Fruit fly (Drosophila melanogaster) whole organism, embryonic: ENCODE results near the gene Ns4.

Source experiments
- ATbp ChIP-seq: fragments of 200-800 bp; sonication (Bioruptor generic); optimal IDR thresholded peaks from 2 replicates; lab custom pipeline; 2017; ENCODE audit warnings: missing biosample characterization, mild to moderate bottlenecking, missing genetic modification characterization, missing genetic modification reagents
- Adf1 ChIP-seq: fragments of 200-800 bp; sonication (Bioruptor generic); IDR thresholded peaks from 2 replicates; pipeline ENCODE4 v1.3.6; 2022; ENCODE audit warnings: missing biosample characterization, missing genetic modification characterization
- Aef1 ChIP-seq: fragments of 200-800 bp; sonication (Bioruptor generic); IDR thresholded peaks from 3 replicates; pipeline ENCODE4 v1.3.6; 2022; ENCODE audit warnings: missing biosample characterization, missing genetic modification characterization
- BtbVII ChIP-seq: fragments of 200-800 bp; sonication (Bioruptor generic); optimal IDR thresholded peaks from 3 replicates; lab custom pipeline; 2017; ENCODE audit warnings: missing biosample characterization, mild to moderate bottlenecking, missing genetic modification characterization
- CG11560 ChIP-seq: fragments of 200-800 bp; sonication (Bioruptor generic); IDR thresholded peaks from 3 replicates; pipeline ENCODE4 v1.3.6; 2022; ENCODE audit warnings: missing biosample characterization, missing genetic modification characterization
- CG13296 ChIP-seq: fragments of 200-800 bp; sonication (Bioruptor generic); optimal IDR thresholded peaks from 3 replicates; lab custom pipeline; 2018; ENCODE audit warnings: missing biosample characterization, mild to moderate bottlenecking, missing genetic modification characterization
- CG14050 ChIP-seq: fragments of 200-800 bp; sonication (Bioruptor generic); IDR thresholded peaks from 3 replicates; pipeline ENCODE4 v1.3.6; 2022; ENCODE audit warnings: missing biosample characterization, missing genetic modification characterization
- CG15269 ChIP-seq: fragments of 200-800 bp; sonication (Bioruptor generic); optimal IDR thresholded peaks from 2 replicates; lab custom pipeline; 2018; ENCODE audit warnings: missing biosample characterization, mild to moderate bottlenecking, missing genetic modification characterization, moderate library complexity
- CG17568 ChIP-seq: fragments of 200-800 bp; sonication (Bioruptor generic); optimal IDR thresholded peaks from 2 replicates; lab custom pipeline; 2018; ENCODE audit warnings: missing biosample characterization, mild to moderate bottlenecking, missing genetic modification characterization, moderate library complexity
- CG18476 ChIP-seq: fragments of 200-800 bp; sonication (Bioruptor generic); optimal IDR thresholded peaks from 2 replicates; lab custom pipeline; 2016; ENCODE audit warnings: missing biosample characterization, mild to moderate bottlenecking, missing genetic modification characterization
- CG2199 ChIP-seq: fragments of 200-800 bp; sonication (Bioruptor generic); IDR thresholded peaks from 3 replicates; pipeline ENCODE4 v1.3.6; 2022; ENCODE audit warnings: missing biosample characterization, missing genetic modification characterization
- CG31388 ChIP-seq: fragments of 200-800 bp; sonication (Bioruptor generic); optimal IDR thresholded peaks from 2 replicates; lab custom pipeline; 2016; ENCODE audit warnings: missing biosample characterization, missing genetic modification characterization
- CG3163 ChIP-seq: fragments of 200-800 bp; sonication (Bioruptor generic); optimal IDR thresholded peaks from 3 replicates; lab custom pipeline; 2016; ENCODE audit warnings: missing biosample characterization, missing genetic modification characterization
- CG4282 ChIP-seq: fragments of 200-800 bp; sonication (Bioruptor generic); optimal IDR thresholded peaks from 2 replicates; lab custom pipeline; 2016; ENCODE audit warnings: missing biosample characterization, missing genetic modification characterization
- CG43689 ChIP-seq: fragments of 200-800 bp; sonication (Bioruptor generic); IDR thresholded peaks from 2 replicates; pipeline ENCODE4 v1.3.6; 2022; ENCODE audit warnings: missing biosample characterization, missing genetic modification characterization
- CG4617 ChIP-seq: fragments of 200-800 bp; sonication (Bioruptor generic); optimal IDR thresholded peaks from 3 replicates; lab custom pipeline; 2016; ENCODE audit warnings: missing biosample characterization, missing genetic modification characterization, borderline replicate concordance
- CG6765 ChIP-seq: fragments of 200-800 bp; sonication (Bioruptor generic); optimal IDR thresholded peaks from 3 replicates; lab custom pipeline; 2017; ENCODE audit warnings: missing biosample characterization, mild to moderate bottlenecking, missing genetic modification characterization
- CG6813 ChIP-seq: fragments of 200-800 bp; sonication (Bioruptor generic); optimal IDR thresholded peaks from 2 replicates; lab custom pipeline; 2017; ENCODE audit warnings: missing biosample characterization, missing genetic modification characterization, mild to moderate bottlenecking, moderate library complexity, missing genetic modification reagents
- CG7357 ChIP-seq: fragments of 200-800 bp; sonication (Bioruptor generic); IDR thresholded peaks from 3 replicates; pipeline ENCODE4 v1.3.6; 2022; ENCODE audit warnings: missing biosample characterization, missing genetic modification characterization
- CG7372 ChIP-seq: fragments of 200-800 bp; sonication (Bioruptor generic); IDR thresholded peaks from 2 replicates; pipeline ENCODE4 v1.3.6; 2022; ENCODE audit warnings: missing biosample characterization, missing genetic modification characterization
- CG7987 ChIP-seq: fragments of 200-800 bp; sonication (Bioruptor generic); optimal IDR thresholded peaks from 2 replicates; lab custom pipeline; 2018; ENCODE audit warnings: missing biosample characterization, mild to moderate bottlenecking, missing genetic modification characterization, moderate library complexity
- E2f2 ChIP-seq: fragments of 200-800 bp; sonication (Bioruptor generic); IDR thresholded peaks from 2 replicates; pipeline ENCODE4 v1.3.6; 2022; ENCODE audit warnings: missing biosample characterization, missing genetic modification characterization
- Gug ChIP-seq: fragments of 200-800 bp; sonication (Bioruptor generic); IDR thresholded peaks from 4 replicates; pipeline ENCODE4 v1.3.6; 2022; ENCODE audit warnings: missing biosample characterization, missing genetic modification characterization
- H15 ChIP-seq: fragments of 200-800 bp; sonication (Bioruptor generic); IDR thresholded peaks from 3 replicates; pipeline ENCODE4 v1.3.6; 2022; ENCODE audit warnings: missing biosample characterization, missing genetic modification characterization
- MESR4 ChIP-seq: fragments of 200-800 bp; sonication (Bioruptor generic); optimal IDR thresholded peaks from 2 replicates; lab custom pipeline; 2018; ENCODE audit warnings: missing biosample characterization, mild to moderate bottlenecking, missing genetic modification characterization, moderate library complexity
- Med ChIP-seq: fragments of 200-800 bp; sonication (Bioruptor generic); peaks from one replicate; lab custom pipeline; 2016; ENCODE audit warnings: missing biosample characterization, missing genetic modification characterization, mild to moderate bottlenecking, inconsistent platforms, moderate library complexity
- Mrtf ChIP-seq: fragments of 200-800 bp; sonication (Bioruptor generic); IDR thresholded peaks from 3 replicates; pipeline ENCODE4 v1.3.6; 2022; ENCODE audit warnings: missing biosample characterization, missing genetic modification characterization
- Rx ChIP-seq: fragments of 200-800 bp; sonication (Bioruptor generic); IDR thresholded peaks from 2 replicates; pipeline ENCODE4 v1.3.6; 2022; ENCODE audit warnings: missing biosample characterization, missing genetic modification characterization
- TFAM ChIP-seq: fragments of 200-800 bp; sonication (Bioruptor generic); optimal IDR thresholded peaks from 2 replicates; lab custom pipeline; 2017; ENCODE audit warnings: missing biosample characterization, missing genetic modification characterization, inconsistent platforms
- ac ChIP-seq: fragments of 200-800 bp; sonication (Bioruptor generic); optimal IDR thresholded peaks from 3 replicates; lab custom pipeline; 2017; ENCODE audit warnings: missing biosample characterization, mild to moderate bottlenecking, missing genetic modification characterization
- ap ChIP-seq: fragments of 200-800 bp; sonication (Bioruptor generic); IDR thresholded peaks from 2 replicates; pipeline ENCODE4 v1.3.6; 2022; ENCODE audit warnings: missing biosample characterization, missing genetic modification characterization
- ato ChIP-seq: fragments of 200-800 bp; sonication (Bioruptor generic); IDR thresholded peaks from 2 replicates; pipeline ENCODE4 v1.3.6; 2022; ENCODE audit warnings: missing biosample characterization, missing genetic modification characterization; ENCODE audit not compliant: partially characterized antibody
- az2 ChIP-seq: fragments of 200-800 bp; sonication (Bioruptor generic); optimal IDR thresholded peaks from 3 replicates; lab custom pipeline; 2016; ENCODE audit warnings: missing biosample characterization, missing genetic modification characterization
- bcd ChIP-seq: fragments of 200-800 bp; sonication (Bioruptor generic); optimal IDR thresholded peaks from 2 replicates; lab custom pipeline; 2017; ENCODE audit warnings: missing biosample characterization, mild to moderate bottlenecking, missing genetic modification characterization
- chn ChIP-seq: fragments of 200-800 bp; sonication (Bioruptor generic); optimal IDR thresholded peaks from 2 replicates; lab custom pipeline; 2016; ENCODE audit warnings: missing biosample characterization, missing genetic modification characterization
- ci ChIP-seq: fragments of 200-800 bp; sonication (Bioruptor generic); IDR thresholded peaks from 3 replicates; pipeline ENCODE4 v1.3.6; 2022; ENCODE audit warnings: missing biosample characterization, missing genetic modification characterization
- crc ChIP-seq: fragments of 200-800 bp; sonication (Bioruptor generic); optimal IDR thresholded peaks from 2 replicates; lab custom pipeline; 2016; ENCODE audit warnings: missing biosample characterization, missing genetic modification characterization
- fd96Cb ChIP-seq: fragments of 200-800 bp; sonication (Bioruptor generic); optimal IDR thresholded peaks from 2 replicates; lab custom pipeline; 2018; ENCODE audit warnings: missing biosample characterization, mild to moderate bottlenecking, missing genetic modification characterization, moderate library complexity
- fru ChIP-seq: fragments of >200 bp; optimal IDR thresholded peaks from 2 replicates; lab custom pipeline; 2017
- fu2 ChIP-seq: fragments of 200-800 bp; sonication (Bioruptor generic); optimal IDR thresholded peaks from 2 replicates; lab custom pipeline; 2016; ENCODE audit warnings: missing biosample characterization, missing genetic modification characterization
- grn ChIP-seq: fragments of 200-800 bp; sonication (Bioruptor generic); optimal IDR thresholded peaks from 3 replicates; lab custom pipeline; 2017; ENCODE audit warnings: missing biosample characterization, missing genetic modification characterization
- insv ChIP-seq, 2 experiments: fragments of 200-800 bp; sonication (Bioruptor generic); optimal IDR thresholded peaks; 3 replicates each; lab custom pipeline; 2016 to 2018; ENCODE audit warnings: missing biosample characterization in 2 of 2, missing genetic modification characterization in 2 of 2
- pan ChIP-seq, 4 experiments: fragments of >200 bp in 3 of 4; fragments of 200-800 bp in 1 of 4; sonication (Bioruptor generic) in 1 of 4; optimal IDR thresholded peaks in 3 of 4; IDR thresholded peaks in 1 of 4; 2 replicates each; pipeline versions ENCODE4 v1.3.6 to Lab custom; 2017 to 2022; ENCODE audit warnings: missing biosample characterization in 2 of 4, missing genetic modification characterization in 2 of 4, mixed read lengths in 1 of 4
- scrt ChIP-seq: fragments of 200-800 bp; sonication (Bioruptor generic); optimal IDR thresholded peaks from 2 replicates; lab custom pipeline; 2018; ENCODE audit warnings: missing biosample characterization, mild to moderate bottlenecking, missing genetic modification characterization, moderate library complexity
- sim ChIP-seq: fragments of 200-800 bp; sonication (Bioruptor generic); IDR thresholded peaks from 2 replicates; pipeline ENCODE4 v1.3.6; 2022; ENCODE audit warnings: missing biosample characterization, missing genetic modification characterization
- slou ChIP-seq: fragments of 200-800 bp; sonication (Bioruptor generic); optimal IDR thresholded peaks from 3 replicates; lab custom pipeline; 2016; ENCODE audit warnings: missing biosample characterization, missing genetic modification characterization
- tin ChIP-seq: fragments of 200-800 bp; sonication (Bioruptor generic); optimal IDR thresholded peaks from 3 replicates; lab custom pipeline; 2016; ENCODE audit warnings: missing biosample characterization, missing genetic modification characterization
- tio ChIP-seq: fragments of 200-800 bp; sonication (Bioruptor generic); optimal IDR thresholded peaks from 2 replicates; lab custom pipeline; 2017; ENCODE audit warnings: missing biosample characterization, missing genetic modification characterization, inconsistent platforms
- twi ChIP-seq: fragments of 200-800 bp; optimal IDR thresholded peaks from 2 replicates; lab custom pipeline; 2019; ENCODE audit warnings: missing biosample characterization, mild to moderate bottlenecking, missing genetic modification characterization, moderate library complexity
- vfl ChIP-seq: fragments of 200-800 bp; sonication (Bioruptor generic); optimal IDR thresholded peaks from 2 replicates; lab custom pipeline; 2016; ENCODE audit warnings: missing biosample characterization, missing genetic modification characterization

Ns4 gene

dm6 chr2L:20801801-20802200, 49.5 kb downstream of the Ns4 start (continued):
- TF ChIP-seq insv (GFP tag; optimal IDR thresholded peaks at IDR 0.05; lab: Kevin White, UChicago) (no peak), pan (optimal IDR thresholded peaks at IDR 0.05; lab: Kevin White, UChicago) (no peak), pan (GFP tag; optimal IDR thresholded peaks at IDR 0.05 in 1 of 2, IDR thresholded peaks at IDR 0.05 in 1 of 2) (no peak), TFAM (no peak), ap (GFP tag; lab: Robert Waterston, UW) (no peak), CG17568 (GFP tag; lab: Kevin White, UChicago) (no peak), CG7357 (GFP tag; lab: Robert Waterston, UW) (no peak), CG7987 (GFP tag; lab: Kevin White, UChicago) (no peak)
- TF ChIP-seq, all 482 proteins: peak for 29

DNA sequence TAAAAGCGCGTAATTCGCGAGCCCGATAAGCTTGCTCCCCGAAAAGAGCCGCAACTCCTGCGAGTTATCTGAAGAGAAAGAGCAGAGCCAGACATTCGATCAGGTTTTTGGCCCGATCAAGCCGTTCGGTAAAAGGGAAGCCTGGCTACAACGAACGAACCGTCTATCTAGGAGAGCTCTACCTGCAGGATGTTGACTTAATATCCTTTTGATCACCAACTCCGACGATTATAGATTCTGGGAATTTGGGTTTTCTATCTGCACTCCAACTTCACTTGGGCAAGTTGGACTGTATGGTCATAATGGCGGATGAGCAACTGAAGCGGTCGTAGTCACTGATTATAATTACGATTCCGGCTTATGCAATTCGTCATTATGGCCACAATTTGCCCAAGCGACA, 49.9 kb downstream of the Ns4 start:
- TF ChIP-seq CG7372 (GFP tag; lab: Robert Waterston, UW) (no peak), CG4617 (GFP tag; lab: Kevin White, UChicago) (no peak), BtbVII (GFP tag; lab: Kevin White, UChicago) (no peak), scrt (GFP tag; lab: Kevin White, UChicago) (no peak), slou (GFP tag; lab: Kevin White, UChicago) (no peak), TFAM (no peak), twi (no peak), MESR4 (no peak), sim (GFP tag; lab: Robert Waterston, UW) (no peak), grn (no peak), H15 (peak; percentile 45; the same call in 1 of the 3 replicates), chn (GFP tag; lab: Kevin White, UChicago) (no peak), Gug (no peak), ato (no peak), Adf1 (no peak), CG4282 (GFP tag; lab: Kevin White, UChicago) (no peak), CG2199 (GFP tag; lab: Robert Waterston, UW) (no peak), az2 (GFP tag; lab: Kevin White, UChicago) (no peak), ATbp (GFP tag; lab: Kevin White, UChicago) (no peak), ci (GFP tag; lab: Robert Waterston, UW) (no peak), E2f2 (GFP tag; lab: Robert Waterston, UW) (no peak), fru (lab: Kevin White, UChicago) (no peak), CG14050 (GFP tag; lab: Robert Waterston, UW) (no peak), CG13296 (GFP tag; lab: Kevin White, UChicago) (no peak), vfl (GFP tag; lab: Kevin White, UChicago) (no peak), fu2 (GFP tag; lab: Kevin White, UChicago) (no peak), Aef1 (GFP tag; lab: Robert Waterston, UW) (peak; percentile 34; the same call in 2 of the 3 replicates), ac (GFP tag; lab: Kevin White, UChicago) (no peak), CG43689 (GFP tag; lab: Robert Waterston, UW) (no peak), Rx (GFP tag; lab: Robert Waterston, UW) (0 out of 2 replicates have a peak, but pooled peaks have one; percentile 14), CG6765 (GFP tag; lab: Kevin White, UChicago) (no peak), insv (GFP tag; optimal IDR thresholded peaks at IDR 0.05; lab: Kevin White, UChicago) (no peak), Med (GFP tag; lab: Kevin White, UChicago) (peak; percentile 23), crc (GFP tag; lab: Kevin White, UChicago) (no peak), fd96Cb (tag; lab: Kevin White, UChicago) (no peak), tin (no peak), bcd (GFP tag; lab: Kevin White, UChicago) (no peak), Mrtf (GFP tag; lab: Robert Waterston, UW) (peak; percentile 45; the same call in 1 of the 3 replicates), CG31388 (GFP tag; lab: Kevin White, UChicago) (no peak), CG15269 (no peak), tio (GFP tag; lab: Kevin White, UChicago) (no peak), CG6813 (GFP tag; lab: Kevin White, UChicago) (no peak), CG11560 (tag; lab: Robert Waterston, UW) (0 out of 3 replicates have a peak, but pooled peaks have one; percentile 20), CG3163 (GFP tag; lab: Kevin White, UChicago) (no peak), CG18476 (no peak)
